Fruit fly (Drosophila melanogaster): ENCODE data around the gene mth.
A peak's percentile ranks its signal among the peaks of the same experiment; 100 is the strongest.

Gene mth

dm6 chr3L:331842-332802, 14.6 kb downstream of the mth start, which contains the start of gene mthl9 (continued):
- TF ChIP-seq lab (GFP tag; optimal IDR thresholded peaks at IDR 0.05) (no peak), Atf-2 (GFP tag; optimal IDR thresholded peaks at IDR 0.05) (no peak), Myb (GFP tag; optimal IDR thresholded peaks at IDR 0.05) (peak; percentile 84), bcd (GFP tag; optimal IDR thresholded peaks at IDR 0.05) (no peak), kni (GFP tag; optimal IDR thresholded peaks at IDR 0.05) (peak; percentile 16), bab2 (GFP tag; optimal IDR thresholded peaks at IDR 0.05) (no peak), CG4328 (GFP tag; optimal IDR thresholded peaks at IDR 0.05) (peak; percentile 26), Lpt (GFP tag; optimal IDR thresholded peaks at IDR 0.05) (no peak), Taf1 (GFP tag; IDR thresholded peaks at IDR 0.05) (no peak), pb (GFP tag; optimal IDR thresholded peaks at IDR 0.05) (no peak), CG13775 (GFP tag; optimal IDR thresholded peaks at IDR 0.05) (no peak), Mad (GFP tag; optimal IDR thresholded peaks at IDR 0.05) (no peak), gro (GFP tag; optimal IDR thresholded peaks at IDR 0.05) (no peak), Pdp1 (GFP tag; optimal IDR thresholded peaks at IDR 0.05) (peak in 1 of 2 experiments; percentile 29), jigr1 (GFP tag; IDR thresholded peaks at IDR 0.05) (no peak; the same call in 2 of the 3 replicates), Med (GFP tag) (peak; percentile 56), sug (tag; optimal IDR thresholded peaks at IDR 0.05) (peak; percentile 90), Oaz (GFP tag; IDR thresholded peaks at IDR 0.05) (no peak), chif (GFP tag; optimal IDR thresholded peaks at IDR 0.05) (no peak), yki (optimal IDR thresholded peaks at IDR 0.05) (no peak), Deaf1 (tag; optimal IDR thresholded peaks at IDR 0.05) (peak; percentile 53), sima (GFP tag; optimal IDR thresholded peaks at IDR 0.05) (no peak), crol (GFP tag; IDR thresholded peaks at IDR 0.05) (peak; percentile 83), CG4424 (GFP tag; optimal IDR thresholded peaks at IDR 0.05) (no peak), slbo (GFP tag; IDR thresholded peaks at IDR 0.05) (peak; percentile 36; the same call in 1 of the 2 replicates), Fer1 (GFP tag; optimal IDR thresholded peaks at IDR 0.05) (peak; percentile 62), CG9727 (GFP tag; optimal IDR thresholded peaks at IDR 0.05) (no peak), CG4854 (GFP tag; optimal IDR thresholded peaks at IDR 0.05) (no peak), Bgb (GFP tag; IDR thresholded peaks at IDR 0.05; ENCODE audit: partially characterized antibody) (peak; percentile 55), crp (GFP tag; optimal IDR thresholded peaks at IDR 0.05) (peak in 1 of 2 experiments; percentile 35), Jarid2 (GFP tag; optimal IDR thresholded peaks at IDR 0.05) (peak; percentile 60), CG42726 (GFP tag; IDR thresholded peaks at IDR 0.05; ENCODE audit: partially characterized antibody) (no peak), CG1233 (GFP tag; optimal IDR thresholded peaks at IDR 0.05) (no peak), Dbx (GFP tag; IDR thresholded peaks at IDR 0.05) (0 out of 3 replicates have a peak, but pooled peaks have one; percentile 19), al (GFP tag; IDR thresholded peaks at IDR 0.05) (no peak), D19B (GFP tag; optimal IDR thresholded peaks at IDR 0.05) (no peak), Sox100B (GFP tag; optimal IDR thresholded peaks at IDR 0.05) (no peak), cg (GFP tag; optimal IDR thresholded peaks at IDR 0.05) (no peak), CG2202 (tag; optimal IDR thresholded peaks at IDR 0.05) (no peak), GATAe (GFP tag; conservative IDR thresholded peaks at IDR 0.05) (peak; percentile 24; the same call in 1 of the 2 replicates), CG10366 (GFP tag; IDR thresholded peaks at IDR 0.05) (no peak), CG16779 (GFP tag; IDR thresholded peaks at IDR 0.05) (no peak), ewg (GFP tag; optimal IDR thresholded peaks at IDR 0.05) (no peak), pnt (GFP tag; optimal IDR thresholded peaks at IDR 0.05) (no peak), crc (GFP tag; optimal IDR thresholded peaks at IDR 0.05) (no peak), sens (GFP tag) (no peak), z (GFP tag; IDR thresholded peaks at IDR 0.05) (no peak), CG11456 (GFP tag; IDR thresholded peaks at IDR 0.05) (no peak), otp (GFP tag; IDR thresholded peaks at IDR 0.05) (no peak), B-H1 (GFP tag; IDR thresholded peaks at IDR 0.05) (no peak)
